Fruit fly (Drosophila melanogaster) whole organism, embryonic: Measurements from ENCODE around the gene cdi.

Source experiments
- Asciz ChIP-seq: fragments of 200-800 bp; sonication (Bioruptor generic); optimal IDR thresholded peaks from 2 replicates; lab custom pipeline; 2017; ENCODE audit warnings: missing biosample characterization, mild to moderate bottlenecking, missing genetic modification characterization, missing genetic modification reagents
- B-H2 ChIP-seq: fragments of 200-800 bp; sonication (Bioruptor generic); optimal IDR thresholded peaks from 2 replicates; lab custom pipeline; 2018; ENCODE audit warnings: missing biosample characterization, mild to moderate bottlenecking, missing genetic modification characterization
- Bgb ChIP-seq: fragments of 200-800 bp; sonication (Bioruptor generic); IDR thresholded peaks from 2 replicates; pipeline ENCODE4 v1.3.6; 2022; ENCODE audit warnings: missing biosample characterization, missing genetic modification characterization; ENCODE audit not compliant: partially characterized antibody
- CG10654 ChIP-seq: fragments of 200-800 bp; sonication (Bioruptor generic); optimal IDR thresholded peaks from 2 replicates; lab custom pipeline; 2016; ENCODE audit warnings: missing biosample characterization, missing genetic modification characterization
- CG11504 ChIP-seq: fragments of 200-800 bp; sonication (Bioruptor generic); optimal IDR thresholded peaks from 3 replicates; lab custom pipeline; 2019; ENCODE audit warnings: missing biosample characterization, mild to moderate bottlenecking, missing genetic modification characterization, moderate library complexity
- CG14014 ChIP-seq: fragments of 200-800 bp; sonication (Bioruptor generic); IDR thresholded peaks from 2 replicates; pipeline ENCODE4 v1.3.6; 2022; ENCODE audit warnings: missing biosample characterization, missing genetic modification characterization
- CG15269 ChIP-seq: fragments of 200-800 bp; sonication (Bioruptor generic); optimal IDR thresholded peaks from 2 replicates; lab custom pipeline; 2018; ENCODE audit warnings: missing biosample characterization, mild to moderate bottlenecking, missing genetic modification characterization, moderate library complexity
- CG17359 ChIP-seq: fragments of 200-800 bp; sonication (Bioruptor generic); optimal IDR thresholded peaks from 3 replicates; lab custom pipeline; 2018; ENCODE audit warnings: missing biosample characterization, mild to moderate bottlenecking, missing genetic modification characterization, moderate library complexity
- CG32767 ChIP-seq: fragments of 200-800 bp; sonication (Bioruptor generic); IDR thresholded peaks from 2 replicates; pipeline ENCODE4 v1.3.6; 2022; ENCODE audit warnings: missing biosample characterization, missing genetic modification characterization
- CG3281 ChIP-seq: fragments of 200-800 bp; sonication (Bioruptor generic); optimal IDR thresholded peaks from 3 replicates; lab custom pipeline; 2017; ENCODE audit warnings: missing biosample characterization, mild to moderate bottlenecking, missing genetic modification characterization
- CG4820 ChIP-seq: fragments of 200-800 bp; sonication (Bioruptor generic); optimal IDR thresholded peaks from 3 replicates; lab custom pipeline; 2016; ENCODE audit warnings: missing biosample characterization, missing genetic modification characterization
- CG6175 ChIP-seq: fragments of 200-800 bp; sonication (Bioruptor generic); IDR thresholded peaks from 3 replicates; pipeline ENCODE4 v1.3.6; 2022; ENCODE audit warnings: missing biosample characterization, missing genetic modification characterization
- CG8765 ChIP-seq: fragments of 200-800 bp; sonication (Bioruptor generic); IDR thresholded peaks from 2 replicates; pipeline ENCODE4 v1.3.6; 2022; ENCODE audit warnings: missing biosample characterization, missing genetic modification characterization
- CG9876 ChIP-seq: fragments of 200-800 bp; sonication (Bioruptor generic); optimal IDR thresholded peaks from 2 replicates; lab custom pipeline; 2016; ENCODE audit warnings: missing biosample characterization, missing genetic modification characterization
- CG9932 ChIP-seq: fragments of 200-800 bp; sonication (Bioruptor generic); IDR thresholded peaks from 2 replicates; pipeline ENCODE4 v1.3.6; 2022; ENCODE audit warnings: missing biosample characterization, missing genetic modification characterization
- CHES-1-like ChIP-seq: fragments of 200-800 bp; sonication (Bioruptor generic); optimal IDR thresholded peaks from 2 replicates; lab custom pipeline; 2016; ENCODE audit warnings: missing biosample characterization, missing genetic modification characterization
- Camta ChIP-seq: fragments of 200-800 bp; sonication (Bioruptor generic); optimal IDR thresholded peaks from 2 replicates; lab custom pipeline; 2016; ENCODE audit warnings: missing biosample characterization, missing genetic modification characterization
- Dek ChIP-seq: fragments of 200-800 bp; sonication (Bioruptor generic); optimal IDR thresholded peaks from 3 replicates; lab custom pipeline; 2019; ENCODE audit warnings: missing biosample characterization, mild to moderate bottlenecking, missing genetic modification characterization, moderate library complexity
- Dref ChIP-seq: fragments of 200-800 bp; sonication (Bioruptor generic); IDR thresholded peaks from 2 replicates; pipeline ENCODE4 v1.3.6; 2022; ENCODE audit warnings: missing biosample characterization, missing genetic modification characterization
- HLHmδ ChIP-seq: fragments of 200-800 bp; sonication (Bioruptor generic); optimal IDR thresholded peaks from 2 replicates; lab custom pipeline; 2018; ENCODE audit warnings: missing biosample characterization, mild to moderate bottlenecking, missing genetic modification characterization, moderate library complexity
- HmgZ ChIP-seq: fragments of 200-800 bp; sonication (Bioruptor generic); optimal IDR thresholded peaks from 2 replicates; lab custom pipeline; 2018; ENCODE audit warnings: missing biosample characterization, mild to moderate bottlenecking, missing genetic modification characterization
- Med ChIP-seq: fragments of 200-800 bp; sonication (Bioruptor generic); peaks from one replicate; lab custom pipeline; 2016; ENCODE audit warnings: missing biosample characterization, missing genetic modification characterization, mild to moderate bottlenecking, inconsistent platforms, moderate library complexity
- Meics ChIP-seq: fragments of 200-800 bp; sonication (Bioruptor generic); optimal IDR thresholded peaks from 2 replicates; lab custom pipeline; 2017; ENCODE audit warnings: missing biosample characterization, mild to moderate bottlenecking, missing genetic modification characterization
- Mes4 ChIP-seq: fragments of 200-800 bp; sonication (Bioruptor generic); optimal IDR thresholded peaks from 2 replicates; lab custom pipeline; 2016; ENCODE audit warnings: missing biosample characterization, missing genetic modification characterization
- NK7.1 ChIP-seq: fragments of 200-800 bp; sonication (Bioruptor generic); optimal IDR thresholded peaks from 3 replicates; lab custom pipeline; 2016; ENCODE audit warnings: missing biosample characterization, missing genetic modification characterization
- Nf-YA ChIP-seq: fragments of 200-800 bp; sonication (Bioruptor generic); IDR thresholded peaks from 2 replicates; pipeline ENCODE4 v1.3.6; 2022; ENCODE audit warnings: missing biosample characterization, missing genetic modification characterization
- Rfx ChIP-seq: fragments of 200-800 bp; sonication (Bioruptor generic); IDR thresholded peaks from 2 replicates; pipeline ENCODE4 v1.3.6; 2022; ENCODE audit warnings: missing biosample characterization, missing genetic modification characterization
- Sin3A ChIP-seq: fragments of >200 bp; optimal IDR thresholded peaks from 2 replicates; lab custom pipeline; 2018
- Sry-δ ChIP-seq: fragments of 200-800 bp; sonication (Bioruptor generic); optimal IDR thresholded peaks from 2 replicates; lab custom pipeline; 2016; ENCODE audit warnings: missing biosample characterization, missing genetic modification characterization
- Trl ChIP-seq, 3 experiments: fragments of >200 bp in 2 of 3; fragments of 200-800 bp in 1 of 3; sonication (Bioruptor generic) in 1 of 3; optimal IDR thresholded peaks; 2 replicates in 1 of 3; 3 replicates in 2 of 3; lab custom pipeline; 2016 to 2017; ENCODE audit warnings: missing biosample characterization in 1 of 3, missing genetic modification characterization in 1 of 3
- caup ChIP-seq: fragments of 200-800 bp; sonication (Bioruptor generic); optimal IDR thresholded peaks from 3 replicates; lab custom pipeline; 2017; ENCODE audit warnings: missing biosample characterization, mild to moderate bottlenecking, missing genetic modification characterization, moderate library complexity; ENCODE audit not compliant: severe bottlenecking
- cg ChIP-seq: fragments of 200-800 bp; sonication (Bioruptor generic); optimal IDR thresholded peaks from 3 replicates; lab custom pipeline; 2019; ENCODE audit warnings: missing biosample characterization, mild to moderate bottlenecking, missing genetic modification characterization, moderate library complexity
- chn ChIP-seq: fragments of 200-800 bp; sonication (Bioruptor generic); optimal IDR thresholded peaks from 2 replicates; lab custom pipeline; 2016; ENCODE audit warnings: missing biosample characterization, missing genetic modification characterization
- dan ChIP-seq: fragments of 200-800 bp; sonication (Bioruptor generic); IDR thresholded peaks from 2 replicates; pipeline ENCODE4 v1.3.6; 2022; ENCODE audit warnings: missing biosample characterization, missing genetic modification characterization
- exex ChIP-seq: fragments of 200-800 bp; sonication (Bioruptor generic); optimal IDR thresholded peaks from 4 replicates; lab custom pipeline; 2018; ENCODE audit warnings: missing biosample characterization, mild to moderate bottlenecking, missing genetic modification characterization, moderate library complexity
- fd64A ChIP-seq: fragments of 200-800 bp; sonication (Bioruptor generic); optimal IDR thresholded peaks from 3 replicates; lab custom pipeline; 2018; ENCODE audit warnings: missing biosample characterization, mild to moderate bottlenecking, missing genetic modification characterization
- gce ChIP-seq: fragments of 200-800 bp; sonication (Bioruptor generic); IDR thresholded peaks from 3 replicates; pipeline ENCODE4 v1.3.6; 2022; ENCODE audit warnings: missing biosample characterization, missing genetic modification characterization
- hb ChIP-seq: fragments of 200-800 bp; sonication (Bioruptor generic); IDR thresholded peaks from 3 replicates; pipeline ENCODE4 v1.3.6; 2022; ENCODE audit warnings: missing biosample characterization, missing genetic modification characterization; ENCODE audit not compliant: partially characterized antibody
- hbn ChIP-seq: fragments of 200-800 bp; sonication (Bioruptor generic); IDR thresholded peaks from 2 replicates; pipeline ENCODE4 v1.3.6; 2022; ENCODE audit warnings: missing biosample characterization, missing genetic modification characterization; ENCODE audit not compliant: partially characterized antibody
- insv ChIP-seq, 2 experiments: fragments of 200-800 bp; sonication (Bioruptor generic); optimal IDR thresholded peaks; 3 replicates each; lab custom pipeline; 2016 to 2018; ENCODE audit warnings: missing biosample characterization in 2 of 2, missing genetic modification characterization in 2 of 2
- jing ChIP-seq: fragments of 200-800 bp; sonication (Bioruptor generic); optimal IDR thresholded peaks from 2 replicates; lab custom pipeline; 2018; ENCODE audit warnings: missing biosample characterization, mild to moderate bottlenecking, missing genetic modification characterization
- kay ChIP-seq: fragments of 200-800 bp; sonication (Bioruptor generic); optimal IDR thresholded peaks from 2 replicates; lab custom pipeline; 2016; ENCODE audit warnings: missing biosample characterization, missing genetic modification characterization
- nerfin-2 ChIP-seq: fragments of 200-800 bp; sonication (Bioruptor generic); IDR thresholded peaks from 2 replicates; pipeline ENCODE4 v1.3.6; 2022; ENCODE audit warnings: missing biosample characterization, missing genetic modification characterization; ENCODE audit not compliant: partially characterized antibody
- scrt ChIP-seq: fragments of 200-800 bp; sonication (Bioruptor generic); optimal IDR thresholded peaks from 2 replicates; lab custom pipeline; 2018; ENCODE audit warnings: missing biosample characterization, mild to moderate bottlenecking, missing genetic modification characterization, moderate library complexity
- slbo ChIP-seq: fragments of 200-800 bp; sonication (Bioruptor generic); IDR thresholded peaks from 2 replicates; pipeline ENCODE4 v1.3.6; 2022; ENCODE audit warnings: missing biosample characterization, missing genetic modification characterization
- tna ChIP-seq: fragments of 200-800 bp; sonication (Bioruptor generic); IDR thresholded peaks from 2 replicates; pipeline ENCODE4 v1.3.6; 2022; ENCODE audit warnings: missing biosample characterization, missing genetic modification characterization; ENCODE audit not compliant: partially characterized antibody
- unpg ChIP-seq: fragments of 200-800 bp; sonication (Bioruptor generic); optimal IDR thresholded peaks from 3 replicates; lab custom pipeline; 2018; ENCODE audit warnings: missing biosample characterization, mild to moderate bottlenecking, missing genetic modification characterization, moderate library complexity
- vfl ChIP-seq: fragments of 200-800 bp; sonication (Bioruptor generic); optimal IDR thresholded peaks from 2 replicates; lab custom pipeline; 2016; ENCODE audit warnings: missing biosample characterization, missing genetic modification characterization
- z ChIP-seq: fragments of 200-800 bp; sonication (Bioruptor generic); IDR thresholded peaks from 3 replicates; pipeline ENCODE4 v1.3.6; 2022; ENCODE audit warnings: missing biosample characterization, missing genetic modification characterization
- zfh2 ChIP-seq: fragments of 200-800 bp; sonication (Bioruptor generic); optimal IDR thresholded peaks from 2 replicates; lab custom pipeline; 2016; ENCODE audit warnings: missing biosample characterization, missing genetic modification characterization

Gene cdi

DNA sequence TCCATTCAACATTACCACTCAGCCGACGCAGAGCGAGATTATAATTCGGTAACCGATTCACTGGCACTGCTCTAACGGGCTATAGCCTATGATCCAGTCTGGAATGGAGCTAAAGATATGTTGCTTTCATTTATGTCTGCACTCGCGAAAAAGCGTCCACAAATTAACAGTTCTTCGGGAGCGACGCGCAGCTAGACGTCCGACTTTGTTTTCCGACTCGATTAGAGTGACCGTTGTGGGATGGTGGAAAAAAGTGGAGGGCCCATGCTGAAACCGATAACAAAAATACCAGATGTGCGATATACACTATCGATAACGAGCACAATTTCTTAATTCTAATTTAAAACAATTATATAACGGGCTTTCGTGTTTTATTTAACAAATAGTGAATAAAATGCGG is at the start of gene cdi (continued):
- TF ChIP-seq B-H2 (GFP tag; lab: Kevin White, UChicago), result peak; percentile 43
- peak; percentile 25 for TF ChIP-seq Dek (tag; lab: Kevin White, UChicago)
- peak in 1 of 2 experiments; percentile 22 for TF ChIP-seq insv (GFP tag; optimal IDR thresholded peaks at IDR 0.05; lab: Kevin White, UChicago)
- TF ChIP-seq CG4820, result no peak
- peak; percentile 70 for TF ChIP-seq HLHmδ (GFP tag; lab: Kevin White, UChicago)
- TF ChIP-seq Mes4 (GFP tag; lab: Kevin White, UChicago), result peak; percentile 17
- no peak for TF ChIP-seq Asciz
- peak; percentile 29 for TF ChIP-seq unpg
- TF ChIP-seq z, result 0 out of 3 replicates have a peak, but pooled peaks have one; percentile 51
- TF ChIP-seq Meics (GFP tag; lab: Kevin White, UChicago), result no peak
- peak; percentile 50 for TF ChIP-seq tna
- peak; percentile 30; the same call in 1 of the 2 replicates for TF ChIP-seq CG14014
- peak; percentile 27; the same call in 1 of the 2 replicates for TF ChIP-seq CG8765
- TF ChIP-seq CG15269 (tag; lab: Kevin White, UChicago), result peak; percentile 24
- TF ChIP-seq caup (GFP tag; lab: Kevin White, UChicago), result peak; percentile 47
- TF ChIP-seq Dref (GFP tag; lab: Robert Waterston, UW), result peak; percentile 84
- no peak for TF ChIP-seq NK7.1
- TF ChIP-seq cg (GFP tag; lab: Kevin White, UChicago), result no peak
- peak; percentile 42; the same call in 1 of the 2 replicates for TF ChIP-seq CG9932 (GFP tag; lab: Robert Waterston, UW)
- no peak for TF ChIP-seq Camta
- TF ChIP-seq hbn (GFP tag; lab: Robert Waterston, UW), result peak; percentile 57; the same call in 1 of the 2 replicates
- no peak for TF ChIP-seq CG17359 (tag; lab: Kevin White, UChicago)
- TF ChIP-seq exex, result peak; percentile 6
- no peak for TF ChIP-seq gce (GFP tag; lab: Robert Waterston, UW)
- peak; percentile 11; the same call in 1 of the 2 replicates for TF ChIP-seq slbo (GFP tag; lab: Robert Waterston, UW)
- peak; percentile 57; the same call in 1 of the 2 replicates for TF ChIP-seq nerfin-2 (GFP tag; lab: Robert Waterston, UW)
- TF ChIP-seq CG3281 (GFP tag; lab: Kevin White, UChicago), result no peak
- TF ChIP-seq jing, result no peak
- TF ChIP-seq HmgZ, result peak; percentile 66
- TF ChIP-seq CG9876 (GFP tag; lab: Kevin White, UChicago), result no peak
- TF ChIP-seq CG32767 (GFP tag; lab: Robert Waterston, UW), result peak; percentile 37; the same call in 1 of the 2 replicates
- TF ChIP-seq kay (GFP tag; lab: Kevin White, UChicago), result no peak
- no peak for TF ChIP-seq Nf-YA (GFP tag; lab: Robert Waterston, UW)
- TF ChIP-seq zfh2 (GFP tag; lab: Kevin White, UChicago), result no peak
- peak; percentile 73 for TF ChIP-seq Sry-δ (GFP tag; lab: Kevin White, UChicago)
- no peak for TF ChIP-seq chn (GFP tag; lab: Kevin White, UChicago)
- TF ChIP-seq CG6175 (GFP tag; lab: Robert Waterston, UW), result no peak
- peak; percentile 92 for TF ChIP-seq Med (GFP tag; lab: Kevin White, UChicago)
- peak; percentile 56 for TF ChIP-seq CHES-1-like (GFP tag; lab: Kevin White, UChicago)
- no peak for TF ChIP-seq CG10654 (GFP tag; lab: Kevin White, UChicago)
- no peak for TF ChIP-seq Trl (optimal IDR thresholded peaks at IDR 0.05; lab: Kevin White, UChicago)
- no peak for TF ChIP-seq Trl (GFP tag; optimal IDR thresholded peaks at IDR 0.05; lab: Kevin White, UChicago)
- TF ChIP-seq Bgb (GFP tag; lab: Robert Waterston, UW), result peak; percentile 82
- no peak for TF ChIP-seq fd64A
- no peak for TF ChIP-seq dan
- TF ChIP-seq Sin3A (lab: Kevin White, UChicago), result peak; percentile 7
- peak; percentile 3 for TF ChIP-seq scrt (GFP tag; lab: Kevin White, UChicago)
- peak; percentile 61; the same call in 1 of the 3 replicates for TF ChIP-seq hb (GFP tag; lab: Robert Waterston, UW)
- peak; percentile 8 for TF ChIP-seq vfl (GFP tag; lab: Kevin White, UChicago)
- TF ChIP-seq Rfx (GFP tag; lab: Robert Waterston, UW), result peak; percentile 55; the same call in 1 of the 2 replicates
- TF ChIP-seq CG11504 (tag; lab: Kevin White, UChicago), result peak; percentile 25
